Fruit fly (Drosophila melanogaster) whole organism, embryonic: ENCODE results near the gene CG6295.

Source experiments
- Bgb ChIP-seq: fragments of 200-800 bp; sonication (Bioruptor generic); IDR thresholded peaks from 2 replicates; pipeline ENCODE4 v1.3.6; 2022; ENCODE audit warnings: missing biosample characterization, missing genetic modification characterization; ENCODE audit not compliant: partially characterized antibody
- Bteb2 ChIP-seq: fragments of 200-800 bp; sonication (Bioruptor generic); optimal IDR thresholded peaks from 2 replicates; lab custom pipeline; 2016; ENCODE audit warnings: missing biosample characterization, missing genetic modification characterization
- CG11247 ChIP-seq: fragments of 200-800 bp; sonication (Bioruptor generic); IDR thresholded peaks from 2 replicates; pipeline ENCODE4 v1.3.6; 2022; ENCODE audit warnings: missing biosample characterization, missing genetic modification characterization
- CG11504 ChIP-seq: fragments of 200-800 bp; sonication (Bioruptor generic); optimal IDR thresholded peaks from 3 replicates; lab custom pipeline; 2019; ENCODE audit warnings: missing biosample characterization, mild to moderate bottlenecking, missing genetic modification characterization, moderate library complexity
- CG12299 ChIP-seq: fragments of 200-800 bp; sonication (Bioruptor generic); optimal IDR thresholded peaks from 2 replicates; lab custom pipeline; 2018; ENCODE audit warnings: missing biosample characterization, mild to moderate bottlenecking, missing genetic modification characterization
- CG1233 ChIP-seq: fragments of 200-800 bp; sonication (Bioruptor generic); optimal IDR thresholded peaks from 4 replicates; lab custom pipeline; 2018; ENCODE audit warnings: missing biosample characterization, mild to moderate bottlenecking, missing genetic modification characterization
- CG13894 ChIP-seq: fragments of 200-800 bp; sonication (Bioruptor generic); optimal IDR thresholded peaks from 3 replicates; lab custom pipeline; 2018; ENCODE audit warnings: missing biosample characterization, mild to moderate bottlenecking, missing genetic modification characterization, moderate library complexity
- CG15479 ChIP-seq: fragments of 200-800 bp; sonication (Bioruptor generic); optimal IDR thresholded peaks from 3 replicates; lab custom pipeline; 2019; ENCODE audit warnings: missing biosample characterization, mild to moderate bottlenecking, missing genetic modification characterization, moderate library complexity
- CG15696 ChIP-seq: fragments of 200-800 bp; sonication (Bioruptor generic); optimal IDR thresholded peaks from 2 replicates; lab custom pipeline; 2019; ENCODE audit warnings: missing biosample characterization, mild to moderate bottlenecking, missing genetic modification characterization, moderate library complexity
- CG1603 ChIP-seq: fragments of 200-800 bp; sonication (Bioruptor generic); optimal IDR thresholded peaks from 2 replicates; lab custom pipeline; 2019; ENCODE audit warnings: missing biosample characterization, mild to moderate bottlenecking, missing genetic modification characterization, moderate library complexity
- CG16813 ChIP-seq: fragments of 200-800 bp; sonication (Bioruptor generic); IDR thresholded peaks from 3 replicates; pipeline ENCODE4 v1.3.6; 2022; ENCODE audit warnings: missing biosample characterization, missing genetic modification characterization; ENCODE audit not compliant: partially characterized antibody
- CG16863 ChIP-seq: fragments of 200-800 bp; sonication (Bioruptor generic); optimal IDR thresholded peaks from 3 replicates; lab custom pipeline; 2016; ENCODE audit warnings: missing biosample characterization, missing genetic modification characterization
- CG17612 ChIP-seq: fragments of 200-800 bp; sonication (Bioruptor generic); IDR thresholded peaks from 2 replicates; pipeline ENCODE4 v1.3.6; 2022; ENCODE audit warnings: missing biosample characterization, missing genetic modification characterization
- CG30431 ChIP-seq: fragments of 200-800 bp; sonication (Bioruptor generic); optimal IDR thresholded peaks from 2 replicates; lab custom pipeline; 2017; ENCODE audit warnings: missing biosample characterization, missing genetic modification characterization
- CG3281 ChIP-seq: fragments of 200-800 bp; sonication (Bioruptor generic); optimal IDR thresholded peaks from 3 replicates; lab custom pipeline; 2017; ENCODE audit warnings: missing biosample characterization, mild to moderate bottlenecking, missing genetic modification characterization
- CG7372 ChIP-seq: fragments of 200-800 bp; sonication (Bioruptor generic); IDR thresholded peaks from 2 replicates; pipeline ENCODE4 v1.3.6; 2022; ENCODE audit warnings: missing biosample characterization, missing genetic modification characterization
- CG9215 ChIP-seq: fragments of 200-800 bp; sonication (Bioruptor generic); IDR thresholded peaks from 2 replicates; pipeline ENCODE4 v1.3.6; 2022; ENCODE audit warnings: missing biosample characterization, missing genetic modification characterization
- CTCF ChIP-seq: fragments of 200-800 bp; sonication (Bioruptor generic); optimal IDR thresholded peaks from 2 replicates; lab custom pipeline; 2017; ENCODE audit warnings: missing biosample characterization, mild to moderate bottlenecking, missing genetic modification characterization, moderate library complexity
- CkIIα-i1 ChIP-seq: fragments of 200-800 bp; sonication (Bioruptor generic); IDR thresholded peaks from 2 replicates; pipeline ENCODE4 v1.3.6; 2022; ENCODE audit warnings: missing biosample characterization, missing genetic modification characterization
- Dad ChIP-seq: fragments of 200-800 bp; sonication (Bioruptor generic); optimal IDR thresholded peaks from 3 replicates; lab custom pipeline; 2016; ENCODE audit warnings: missing biosample characterization, missing genetic modification characterization
- Dp ChIP-seq: fragments of 200-800 bp; sonication (Bioruptor generic); optimal IDR thresholded peaks from 2 replicates; lab custom pipeline; 2018; ENCODE audit warnings: missing biosample characterization, mild to moderate bottlenecking, missing genetic modification characterization, moderate library complexity
- Elba2 ChIP-seq: fragments of 200-800 bp; sonication (Bioruptor generic); optimal IDR thresholded peaks from 3 replicates; lab custom pipeline; 2016; ENCODE audit warnings: missing biosample characterization, missing genetic modification characterization
- Ets65A ChIP-seq: fragments of 200-800 bp; sonication (Bioruptor generic); peaks from one replicate; lab custom pipeline; 2016; ENCODE audit warnings: missing biosample characterization, missing genetic modification characterization
- HHEX ChIP-seq: fragments of 200-800 bp; sonication (Bioruptor generic); optimal IDR thresholded peaks from 3 replicates; lab custom pipeline; 2017; ENCODE audit warnings: missing biosample characterization, mild to moderate bottlenecking, missing genetic modification characterization, missing genetic modification reagents
- Hey ChIP-seq: fragments of 200-800 bp; sonication (Bioruptor generic); optimal IDR thresholded peaks from 3 replicates; lab custom pipeline; 2018; ENCODE audit warnings: missing biosample characterization, mild to moderate bottlenecking, missing genetic modification characterization
- HmgZ ChIP-seq: fragments of 200-800 bp; sonication (Bioruptor generic); optimal IDR thresholded peaks from 2 replicates; lab custom pipeline; 2018; ENCODE audit warnings: missing biosample characterization, mild to moderate bottlenecking, missing genetic modification characterization
- Hr39 ChIP-seq: fragments of >200 bp; optimal IDR thresholded peaks from 2 replicates; lab custom pipeline; 2017
- Hr78 ChIP-seq, 2 experiments: fragments of 200-800 bp in 1 of 2; fragments of >200 bp in 1 of 2; sonication (Bioruptor generic) in 1 of 2; optimal IDR thresholded peaks; 2 replicates each; lab custom pipeline; 2017 to 2019; ENCODE audit warnings: missing biosample characterization in 2 of 2, missing genetic modification characterization in 2 of 2, mild to moderate bottlenecking in 1 of 2, moderate library complexity in 1 of 2
- Mrtf ChIP-seq: fragments of 200-800 bp; sonication (Bioruptor generic); IDR thresholded peaks from 3 replicates; pipeline ENCODE4 v1.3.6; 2022; ENCODE audit warnings: missing biosample characterization, missing genetic modification characterization
- Stat92E ChIP-seq, 3 experiments: fragments of >200 bp in 2 of 3; fragments of 200-800 bp in 1 of 3; sonication (Bioruptor generic) in 1 of 3; optimal IDR thresholded peaks; 2 replicates each; lab custom pipeline; 2017 to 2019; ENCODE audit warnings: missing biosample characterization in 3 of 3, missing genetic modification characterization in 3 of 3, mild to moderate bottlenecking in 1 of 3, moderate library complexity in 1 of 3
- Trl ChIP-seq, 3 experiments: fragments of >200 bp in 2 of 3; fragments of 200-800 bp in 1 of 3; sonication (Bioruptor generic) in 1 of 3; optimal IDR thresholded peaks; 2 replicates in 1 of 3; 3 replicates in 2 of 3; lab custom pipeline; 2016 to 2017; ENCODE audit warnings: missing biosample characterization in 1 of 3, missing genetic modification characterization in 1 of 3
- amos ChIP-seq: fragments of 200-800 bp; sonication (Bioruptor generic); IDR thresholded peaks from 2 replicates; pipeline ENCODE4 v1.3.6; 2022; ENCODE audit warnings: missing biosample characterization, missing genetic modification characterization; ENCODE audit not compliant: partially characterized antibody
- cato ChIP-seq: fragments of 200-800 bp; sonication (Bioruptor generic); optimal IDR thresholded peaks from 2 replicates; lab custom pipeline; 2016; ENCODE audit warnings: missing biosample characterization, missing genetic modification characterization, borderline replicate concordance
- cwo ChIP-seq: fragments of 200-800 bp; sonication (Bioruptor generic); optimal IDR thresholded peaks from 3 replicates; lab custom pipeline; 2017; ENCODE audit warnings: missing biosample characterization, missing genetic modification characterization, mild to moderate bottlenecking, moderate library complexity, missing genetic modification reagents
- dmrt11E ChIP-seq: fragments of 200-800 bp; sonication (Bioruptor generic); optimal IDR thresholded peaks from 3 replicates; lab custom pipeline; 2018; ENCODE audit warnings: missing biosample characterization, mild to moderate bottlenecking, missing genetic modification characterization, moderate library complexity
- exex ChIP-seq: fragments of 200-800 bp; sonication (Bioruptor generic); optimal IDR thresholded peaks from 4 replicates; lab custom pipeline; 2018; ENCODE audit warnings: missing biosample characterization, mild to moderate bottlenecking, missing genetic modification characterization, moderate library complexity
- grn ChIP-seq: fragments of 200-800 bp; sonication (Bioruptor generic); optimal IDR thresholded peaks from 3 replicates; lab custom pipeline; 2017; ENCODE audit warnings: missing biosample characterization, missing genetic modification characterization
- oc ChIP-seq: fragments of 200-800 bp; sonication (Bioruptor generic); optimal IDR thresholded peaks from 2 replicates; lab custom pipeline; 2018; ENCODE audit warnings: missing biosample characterization, mild to moderate bottlenecking, missing genetic modification characterization, moderate library complexity
- pum ChIP-seq: fragments of 200-800 bp; sonication (Bioruptor generic); optimal IDR thresholded peaks from 2 replicates; lab custom pipeline; 2016; ENCODE audit warnings: missing biosample characterization, missing genetic modification characterization
- repo ChIP-seq: fragments of 200-800 bp; sonication (Bioruptor generic); optimal IDR thresholded peaks from 2 replicates; lab custom pipeline; 2016; ENCODE audit warnings: missing biosample characterization, missing genetic modification characterization
- tgo ChIP-seq: fragments of 200-800 bp; sonication (Bioruptor generic); IDR thresholded peaks from 3 replicates; pipeline ENCODE4 v1.3.6; 2022; ENCODE audit warnings: missing biosample characterization, missing genetic modification characterization
- tin ChIP-seq: fragments of 200-800 bp; sonication (Bioruptor generic); optimal IDR thresholded peaks from 3 replicates; lab custom pipeline; 2016; ENCODE audit warnings: missing biosample characterization, missing genetic modification characterization
- tll ChIP-seq, 2 experiments: fragments of 200-800 bp in 1 of 2; fragments of >200 bp in 1 of 2; sonication (Bioruptor generic) in 1 of 2; optimal IDR thresholded peaks; 2 replicates each; lab custom pipeline; 2017 to 2019; ENCODE audit warnings: missing biosample characterization in 2 of 2, missing genetic modification characterization in 2 of 2, mild to moderate bottlenecking in 1 of 2, moderate library complexity in 1 of 2
- trh ChIP-seq: fragments of 200-800 bp; sonication (Bioruptor generic); optimal IDR thresholded peaks from 2 replicates; lab custom pipeline; 2016; ENCODE audit warnings: missing biosample characterization, missing genetic modification characterization
- z ChIP-seq: fragments of 200-800 bp; sonication (Bioruptor generic); IDR thresholded peaks from 3 replicates; pipeline ENCODE4 v1.3.6; 2022; ENCODE audit warnings: missing biosample characterization, missing genetic modification characterization

The CG6295 gene

DNA sequence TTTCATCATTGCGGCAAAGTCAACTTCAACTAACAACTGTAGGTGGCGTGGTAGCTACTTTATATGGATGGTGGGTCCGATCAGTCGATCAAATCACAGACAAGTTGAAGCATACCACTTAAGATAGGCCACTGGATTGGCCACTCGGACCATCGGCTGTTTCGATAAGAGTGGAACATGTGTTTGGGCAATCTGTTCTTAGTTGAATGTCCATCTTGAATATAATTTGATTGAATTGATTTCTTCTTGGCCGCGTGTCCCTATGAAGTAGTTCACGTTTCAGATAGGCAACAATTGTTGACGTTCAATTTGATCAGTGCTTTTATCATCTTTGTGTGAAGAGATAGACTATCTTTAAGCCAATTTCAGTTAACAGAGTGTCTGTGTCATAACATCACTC is at the start of gene CG6295:
Gene CG6295, minus strand, starts transcription at position 34 of the 400 bp plus-strand sequence.
- TF ChIP-seq grn (peak; percentile 24), cwo (peak; percentile 69), Mrtf (GFP tag; lab: Robert Waterston, UW) (no peak), Hey (peak; percentile 74), exex (tag; lab: Kevin White, UChicago) (peak; percentile 47)

DNA sequence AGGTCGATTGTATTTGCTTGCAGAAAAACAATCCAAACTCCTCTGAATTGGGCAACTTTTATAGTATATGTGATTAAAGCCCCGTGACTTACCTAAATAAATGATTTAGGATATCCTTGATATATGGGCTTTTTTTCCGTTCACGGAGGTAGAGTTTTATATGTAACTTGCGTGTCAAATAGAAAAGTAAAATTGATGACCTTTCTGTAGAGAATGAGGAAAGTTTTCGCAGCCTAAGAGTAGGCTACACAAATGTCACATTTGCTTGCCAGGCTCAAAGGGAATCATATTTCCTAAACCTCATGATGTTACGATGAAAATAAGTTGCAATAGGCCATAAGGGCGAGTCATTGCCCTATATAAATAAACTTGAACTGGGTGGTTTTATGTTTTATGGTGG is 49.3 kb upstream of the CG6295 start:
- TF ChIP-seq CG15696 (tag; lab: Kevin White, UChicago) = no peak
- peak; percentile 22 for TF ChIP-seq CTCF (GFP tag; lab: Kevin White, UChicago)
- TF ChIP-seq Stat92E (GFP tag; optimal IDR thresholded peaks at IDR 0.05; lab: Kevin White, UChicago) = no peak
- TF ChIP-seq dmrt11E (tag; lab: Kevin White, UChicago) = no peak
- TF ChIP-seq CG3281 (GFP tag; lab: Kevin White, UChicago) = no peak
- TF ChIP-seq HHEX (GFP tag; lab: Kevin White, UChicago) = no peak
- peak; percentile 32; the same call in 1 of the 3 replicates for TF ChIP-seq CG16813 (GFP tag; lab: Robert Waterston, UW)
- TF ChIP-seq trh (GFP tag; lab: Kevin White, UChicago) = no peak
- no peak for TF ChIP-seq CG11504 (tag; lab: Kevin White, UChicago)
- no peak for TF ChIP-seq CG30431
- no peak for TF ChIP-seq tll (GFP tag; optimal IDR thresholded peaks at IDR 0.05; lab: Kevin White, UChicago)
- peak; percentile 42; the same call in 1 of the 2 replicates for TF ChIP-seq Bgb (GFP tag; lab: Robert Waterston, UW)
- TF ChIP-seq CG1233 = no peak
- TF ChIP-seq CG1603 = no peak
- no peak for TF ChIP-seq oc (tag; lab: Kevin White, UChicago)
- TF ChIP-seq Dad (GFP tag; lab: Kevin White, UChicago) = no peak
- TF ChIP-seq amos (GFP tag; lab: Robert Waterston, UW) = peak; percentile 19; the same call in 1 of the 2 replicates
- no peak for TF ChIP-seq CG16863 (GFP tag; lab: Kevin White, UChicago)
- TF ChIP-seq pum = no peak
- TF ChIP-seq Hr78 (GFP tag; optimal IDR thresholded peaks at IDR 0.05; lab: Kevin White, UChicago) = peak in 1 of 2 experiments; percentile 93

DNA sequence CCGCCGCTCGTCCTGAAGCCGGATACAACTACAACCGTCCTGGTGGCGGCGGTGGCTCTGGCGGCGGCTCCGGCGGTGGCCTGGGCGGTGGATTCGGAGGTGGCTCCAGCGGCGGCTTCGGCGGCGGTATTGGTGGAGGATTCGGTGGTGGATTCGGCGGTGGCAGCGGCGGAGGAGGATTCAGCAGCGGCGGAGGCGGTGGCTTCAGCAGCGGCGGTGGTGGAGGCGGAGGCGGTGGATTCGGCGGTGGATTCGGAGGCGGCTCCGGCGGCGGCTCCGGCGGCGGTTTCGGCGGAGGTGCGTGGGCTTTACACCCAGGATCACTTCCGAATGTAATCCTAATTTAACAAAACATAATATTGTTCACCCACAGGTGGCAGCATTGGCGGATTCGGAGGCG is 42.7 kb upstream of the CG6295 start:
- TF ChIP-seq Dp (GFP tag; lab: Kevin White, UChicago) (no peak), CG13894 (tag; lab: Kevin White, UChicago) (no peak), CG9215 (GFP tag; lab: Robert Waterston, UW) (0 out of 2 replicates have a peak, but pooled peaks have one; percentile 7), tin (GFP tag; lab: Kevin White, UChicago) (no peak), HmgZ (no peak), z (no peak), Stat92E (GFP tag; optimal IDR thresholded peaks at IDR 0.05; lab: Kevin White, UChicago) (no peak), tgo (GFP tag; lab: Robert Waterston, UW) (no peak), Hr39 (lab: Kevin White, UChicago) (peak; percentile 17)

DNA sequence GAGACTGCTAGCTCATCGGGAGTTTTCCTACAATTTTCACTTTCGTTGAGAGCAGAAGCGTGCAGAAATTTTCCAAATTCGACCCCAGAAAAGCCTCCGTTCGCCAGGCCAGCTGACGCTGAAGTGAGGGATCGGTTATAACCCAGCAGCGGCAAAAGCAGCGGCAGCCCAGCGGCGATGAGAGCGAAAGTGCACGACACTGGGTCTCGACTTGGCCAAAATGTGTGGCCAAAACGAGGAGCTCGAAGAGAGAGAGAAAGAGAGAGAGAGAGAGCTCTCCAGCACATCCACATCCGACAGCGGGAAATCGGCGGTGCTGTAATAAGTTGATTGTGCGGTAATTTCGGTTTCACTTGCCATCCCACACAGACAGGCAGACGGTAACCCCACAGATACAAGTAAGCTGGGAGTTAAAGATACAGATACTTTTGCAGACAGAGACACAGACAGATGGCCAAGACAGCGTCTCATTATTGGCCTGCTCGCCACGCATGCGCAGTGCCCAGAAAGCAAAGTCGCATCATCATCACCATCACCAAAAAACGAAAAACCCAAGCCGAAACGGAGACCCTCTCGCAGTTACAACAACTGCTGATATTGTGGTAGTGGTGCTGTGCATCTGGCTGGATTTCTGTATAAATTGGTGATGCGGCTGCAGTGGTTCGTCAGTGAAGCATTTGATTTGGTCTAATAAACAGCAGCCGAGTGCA is 41.9 kb upstream of the CG6295 start, which contains the start of gene TwdlT:
Gene TwdlT, plus strand, starts transcription at position 660 of the 710 bp plus-strand sequence.
- TF ChIP-seq CG17612 (GFP tag; lab: Robert Waterston, UW) = no peak
- TF ChIP-seq Trl (optimal IDR thresholded peaks at IDR 0.05; lab: Kevin White, UChicago) = peak in 1 of 2 experiments; percentile 16
- TF ChIP-seq Trl (GFP tag; optimal IDR thresholded peaks at IDR 0.05; lab: Kevin White, UChicago) = no peak
- TF ChIP-seq Bteb2 (GFP tag; lab: Kevin White, UChicago) = no peak
- TF ChIP-seq repo = no peak
- no peak for TF ChIP-seq CkIIα-i1 (GFP tag; lab: Robert Waterston, UW)
- no peak for TF ChIP-seq amos (GFP tag; lab: Robert Waterston, UW)
- no peak for TF ChIP-seq CG12299 (tag; lab: Kevin White, UChicago)
- peak; percentile 75 for TF ChIP-seq Ets65A (GFP tag; lab: Kevin White, UChicago)
- no peak for TF ChIP-seq CG9215 (GFP tag; lab: Robert Waterston, UW)
- no peak for TF ChIP-seq cato (GFP tag; lab: Kevin White, UChicago)
- no peak for TF ChIP-seq CG11247 (GFP tag; lab: Robert Waterston, UW)
- no peak for TF ChIP-seq Elba2 (GFP tag; lab: Kevin White, UChicago)
- TF ChIP-seq CG15479 (GFP tag; lab: Kevin White, UChicago) = no peak
- TF ChIP-seq CG7372 = no peak
